Worm (Caenorhabditis elegans): ENCODE results near the gene osm-6.

The osm-6 gene

ce11 chrV:11889115-11889935, 37.9 kb downstream of the osm-6 start:
- no peak for TF ChIP-seq tab-1 (GFP tag; IDR thresholded peaks at IDR 0.05)
- TF ChIP-seq ref-1 (GFP tag; conservative IDR thresholded peaks at IDR 0.05) = no peak
- no peak for TF ChIP-seq cog-1 (tag; optimal IDR thresholded peaks at IDR 0.05)
- no peak for TF ChIP-seq ztf-23 (GFP tag; IDR thresholded peaks at IDR 0.05)
- no peak for TF ChIP-seq klf-2 (GFP tag; conservative IDR thresholded peaks at IDR 0.05)

DNA sequence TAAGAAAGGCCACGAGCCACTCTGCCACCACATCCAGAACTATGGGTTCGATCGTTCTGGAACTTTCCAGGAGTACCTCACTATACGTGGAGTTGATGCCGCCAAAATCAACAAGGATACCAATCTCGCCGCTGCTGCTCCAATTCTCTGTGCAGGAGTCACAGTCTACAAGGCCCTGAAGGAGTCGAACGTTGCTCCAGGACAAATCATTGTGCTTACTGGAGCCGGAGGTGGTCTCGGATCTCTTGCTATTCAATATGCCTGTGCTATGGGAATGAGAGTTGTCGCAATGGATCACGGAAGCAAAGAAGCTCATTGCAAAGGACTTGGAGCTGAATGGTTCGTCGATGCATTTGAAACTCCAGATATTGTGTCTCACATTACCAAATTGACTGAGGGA, 38.6 kb downstream of the osm-6 start:
- TF ChIP-seq tab-1 (GFP tag; IDR thresholded peaks at IDR 0.05) (no peak), ztf-29 (GFP tag; IDR thresholded peaks at IDR 0.05) (no peak), ztf-23 (GFP tag; IDR thresholded peaks at IDR 0.05) (no peak), cog-1 (tag; optimal IDR thresholded peaks at IDR 0.05) (no peak), med-1 (GFP tag; optimal IDR thresholded peaks at IDR 0.05; ENCODE audit: insufficient read depth) (no peak), T22C8.4 (GFP tag; IDR thresholded peaks at IDR 0.05) (no peak), klf-2 (GFP tag; conservative IDR thresholded peaks at IDR 0.05) (no peak), flt-1 (GFP tag; IDR thresholded peaks at IDR 0.05) (no peak), ref-1 (GFP tag; conservative IDR thresholded peaks at IDR 0.05) (no peak)

- TF ChIP-seq ztf-23 (GFP tag; IDR thresholded peaks at IDR 0.05) = no peak
- TF ChIP-seq flt-1 (GFP tag; IDR thresholded peaks at IDR 0.05) = no peak
- TF ChIP-seq tab-1 (GFP tag; IDR thresholded peaks at IDR 0.05) = no peak
- TF ChIP-seq T22C8.4 (GFP tag; IDR thresholded peaks at IDR 0.05) = no peak
- no peak for TF ChIP-seq med-1 (GFP tag; optimal IDR thresholded peaks at IDR 0.05; ENCODE audit: insufficient read depth)
- no peak for TF ChIP-seq cog-1 (tag; optimal IDR thresholded peaks at IDR 0.05)
- no peak for TF ChIP-seq ref-1 (GFP tag; conservative IDR thresholded peaks at IDR 0.05)
- no peak for TF ChIP-seq klf-2 (GFP tag; conservative IDR thresholded peaks at IDR 0.05)
- TF ChIP-seq ztf-29 (GFP tag; IDR thresholded peaks at IDR 0.05) = no peak
Observed at ce11 chrV:11887988-11888499, 39.2 kb downstream of the osm-6 start, which contains the start of gene adh-1. Gene adh-1 (plus strand): TSS chrV:11888248.

ce11 chrV:11885939-11886338, 41.3 kb downstream of the osm-6 start:
- TF ChIP-seq ztf-23 (GFP tag; IDR thresholded peaks at IDR 0.05) (no peak), tab-1 (GFP tag; IDR thresholded peaks at IDR 0.05) (no peak), cog-1 (tag; optimal IDR thresholded peaks at IDR 0.05) (no peak), T22C8.4 (GFP tag; IDR thresholded peaks at IDR 0.05) (no peak), klf-2 (GFP tag; conservative IDR thresholded peaks at IDR 0.05) (no peak), ref-1 (GFP tag; conservative IDR thresholded peaks at IDR 0.05) (no peak), flt-1 (GFP tag; IDR thresholded peaks at IDR 0.05) (no peak), ztf-29 (GFP tag; IDR thresholded peaks at IDR 0.05) (no peak), med-1 (GFP tag; optimal IDR thresholded peaks at IDR 0.05; ENCODE audit: insufficient read depth) (no peak)

- TF ChIP-seq tab-1 (GFP tag; IDR thresholded peaks at IDR 0.05) (no peak), ref-1 (GFP tag; conservative IDR thresholded peaks at IDR 0.05) (no peak), flt-1 (GFP tag; IDR thresholded peaks at IDR 0.05) (no peak)
Observed at ce11 chrV:11885087-11885486, 42.2 kb downstream of the osm-6 start.

DNA sequence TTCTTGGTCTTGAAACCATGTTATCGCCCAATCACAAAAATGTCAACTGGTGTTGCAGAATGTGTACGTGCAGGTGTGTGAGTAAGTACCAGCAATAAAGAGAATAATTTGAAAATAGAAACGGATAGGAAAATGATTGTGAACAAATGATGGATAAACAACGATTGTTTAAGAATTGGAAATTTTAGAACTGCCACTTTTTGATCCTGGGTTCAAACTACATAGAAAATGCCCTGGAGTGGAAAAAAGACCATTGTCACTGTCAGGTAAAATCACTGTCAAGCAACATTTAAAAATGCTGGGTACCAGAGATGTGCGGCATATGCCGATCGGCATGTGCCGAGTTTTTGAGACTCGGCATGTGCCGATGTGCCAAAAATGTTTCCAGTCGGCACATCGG, 44.0 kb downstream of the osm-6 start:
- TF ChIP-seq klf-2 (GFP tag; conservative IDR thresholded peaks at IDR 0.05) (no peak), ref-1 (GFP tag; conservative IDR thresholded peaks at IDR 0.05) (no peak), flt-1 (GFP tag; IDR thresholded peaks at IDR 0.05) (no peak), med-1 (GFP tag; optimal IDR thresholded peaks at IDR 0.05; ENCODE audit: insufficient read depth) (no peak), tab-1 (GFP tag; IDR thresholded peaks at IDR 0.05) (no peak), T22C8.4 (GFP tag; IDR thresholded peaks at IDR 0.05) (no peak), cog-1 (tag; optimal IDR thresholded peaks at IDR 0.05) (no peak), ztf-23 (GFP tag; IDR thresholded peaks at IDR 0.05) (no peak), ztf-29 (GFP tag; IDR thresholded peaks at IDR 0.05) (no peak)

DNA sequence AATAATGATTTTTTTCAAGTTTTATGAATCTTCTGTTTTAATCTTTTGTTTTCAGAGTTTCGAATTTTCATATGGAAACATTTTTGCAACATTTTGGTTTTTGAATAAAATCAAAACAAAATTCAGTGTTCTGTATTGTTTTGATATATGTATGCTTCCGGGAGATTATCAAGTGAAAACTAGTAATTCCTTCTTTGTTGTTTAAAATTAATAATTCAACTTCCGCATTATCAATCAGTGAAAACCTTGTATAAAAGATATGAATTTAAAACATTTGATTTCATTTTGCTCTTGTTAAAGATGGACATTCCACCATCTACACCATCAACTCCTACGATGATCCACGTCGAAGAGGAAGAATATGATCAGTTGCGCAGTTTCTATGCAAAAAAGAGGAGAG, 47.5 kb downstream of the osm-6 start, which contains the start of gene sulp-5:
Gene sulp-5 (plus strand): TSS at position 301 of the 400 bp plus-strand sequence.
- no peak for TF ChIP-seq tab-1 (GFP tag; IDR thresholded peaks at IDR 0.05)
- TF ChIP-seq flt-1 (GFP tag; IDR thresholded peaks at IDR 0.05) = no peak
- TF ChIP-seq ztf-29 (GFP tag; IDR thresholded peaks at IDR 0.05) = no peak
- TF ChIP-seq ref-1 (GFP tag; conservative IDR thresholded peaks at IDR 0.05) = no peak
- no peak for TF ChIP-seq klf-2 (GFP tag; conservative IDR thresholded peaks at IDR 0.05)
- no peak for TF ChIP-seq T22C8.4 (GFP tag; IDR thresholded peaks at IDR 0.05)
- no peak for TF ChIP-seq med-1 (GFP tag; optimal IDR thresholded peaks at IDR 0.05; ENCODE audit: insufficient read depth)
- TF ChIP-seq ztf-23 (GFP tag; IDR thresholded peaks at IDR 0.05) = no peak
- no peak for TF ChIP-seq cog-1 (tag; optimal IDR thresholded peaks at IDR 0.05)

DNA sequence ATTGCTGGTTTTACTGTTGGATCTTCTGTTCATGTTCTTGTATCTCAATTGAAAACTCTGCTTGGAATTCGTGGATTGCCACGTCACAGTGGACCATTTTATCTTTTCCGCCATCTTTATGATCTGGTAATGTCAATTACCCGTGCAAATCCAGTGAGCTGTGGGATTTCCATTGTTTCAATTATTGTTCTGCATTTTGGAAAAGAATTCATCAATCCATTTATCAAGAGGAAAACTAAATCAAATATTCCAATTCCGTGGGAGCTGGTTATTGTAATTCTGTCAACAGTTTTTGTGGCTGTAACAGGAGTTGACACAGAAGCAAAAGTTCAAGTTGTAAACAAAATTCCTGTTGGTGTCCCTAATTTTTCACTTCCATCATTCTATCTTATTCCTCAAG, 50.6 kb downstream of the osm-6 start:
- TF ChIP-seq ztf-29 (GFP tag; IDR thresholded peaks at IDR 0.05) (no peak), ref-1 (GFP tag; conservative IDR thresholded peaks at IDR 0.05) (no peak), flt-1 (GFP tag; IDR thresholded peaks at IDR 0.05) (no peak), T22C8.4 (GFP tag; IDR thresholded peaks at IDR 0.05) (no peak), med-1 (GFP tag; optimal IDR thresholded peaks at IDR 0.05; ENCODE audit: insufficient read depth) (no peak), klf-2 (GFP tag; conservative IDR thresholded peaks at IDR 0.05) (no peak), tab-1 (GFP tag; IDR thresholded peaks at IDR 0.05) (no peak), cog-1 (tag; optimal IDR thresholded peaks at IDR 0.05) (no peak), ztf-23 (GFP tag; IDR thresholded peaks at IDR 0.05) (no peak)

ce11 chrV:11875060-11875459, 52.2 kb downstream of the osm-6 start, which contains the start of gene sulp-4:
Gene sulp-4 (plus strand): TSS chrV:11875360.
- TF ChIP-seq klf-2 (GFP tag; conservative IDR thresholded peaks at IDR 0.05) (no peak), T22C8.4 (GFP tag; IDR thresholded peaks at IDR 0.05) (no peak), cog-1 (tag; optimal IDR thresholded peaks at IDR 0.05) (no peak), tab-1 (GFP tag; IDR thresholded peaks at IDR 0.05) (no peak), med-1 (GFP tag; optimal IDR thresholded peaks at IDR 0.05; ENCODE audit: insufficient read depth) (no peak), flt-1 (GFP tag; IDR thresholded peaks at IDR 0.05) (no peak), ref-1 (GFP tag; conservative IDR thresholded peaks at IDR 0.05) (no peak), ztf-23 (GFP tag; IDR thresholded peaks at IDR 0.05) (no peak), ztf-29 (GFP tag; IDR thresholded peaks at IDR 0.05) (no peak)

Measured in whole organism, midembryonic.